Worm (Caenorhabditis elegans) whole organism, L1 larva: ENCODE measurements around the gene C48B4.6.
A peak's percentile ranks its signal among the peaks of the same experiment; 100 is the strongest.

Experiments
- blmp-1 ChIP-seq: fragments of 150-350 bp; optimal IDR thresholded peaks from 2 replicates; lab custom pipeline; 2014; ENCODE audit warnings: missing biosample characterization, missing genetic modification characterization
- dsc-1 ChIP-seq: sonication (generic microtip); optimal IDR thresholded peaks from 2 replicates; lab custom pipeline; 2016; ENCODE audit warnings: mild to moderate bottlenecking, missing genetic modification characterization, missing compliant biosample characterization
- efl-3 ChIP-seq: fragments of 200-800 bp; sonication (Bioruptor generic); optimal IDR thresholded peaks from 2 replicates; lab custom pipeline; 2018; ENCODE audit warnings: mild to moderate bottlenecking, missing genetic modification characterization, missing compliant biosample characterization
- snpc-4 ChIP-seq: fragments of 150-350 bp; optimal IDR thresholded peaks from 2 replicates; lab custom pipeline; 2014; ENCODE audit warnings: missing biosample characterization, missing genetic modification characterization

DNA sequence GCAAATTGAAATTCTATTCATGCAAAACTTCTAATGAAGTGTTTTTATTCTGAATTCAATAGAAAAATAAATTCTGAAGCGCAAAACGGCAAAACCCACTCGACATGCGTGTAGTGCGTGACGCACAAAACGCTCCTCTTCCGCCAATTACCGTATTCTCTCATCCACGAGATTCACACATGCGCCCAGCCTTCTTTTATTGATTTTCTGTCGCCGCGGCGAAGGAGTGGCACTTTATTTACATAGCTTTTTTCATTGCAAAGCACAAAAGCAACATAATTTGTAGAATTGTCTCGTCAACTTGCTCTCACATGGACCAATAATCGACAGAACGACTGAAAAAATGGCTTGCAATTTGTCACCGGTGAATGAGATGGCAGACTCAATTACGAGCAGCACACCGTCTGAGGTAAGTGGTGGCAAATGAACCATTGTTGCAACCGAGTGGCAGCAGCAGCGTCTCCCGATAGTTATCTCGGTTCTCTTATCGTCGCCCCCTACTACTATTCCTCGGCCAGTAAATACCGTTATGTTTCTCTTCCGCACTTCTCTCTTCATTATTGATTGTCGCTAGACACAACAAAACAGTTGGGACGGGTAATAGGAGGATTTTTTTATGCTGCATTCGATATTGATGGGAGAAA lies 12.2 kb downstream of the C48B4.6 start, which contains the start of gene unc-16:
- TF ChIP-seq dsc-1 (tag; lab: Kevin White, UChicago) (peak; percentile 89), blmp-1 (tag; lab: Kevin White, UChicago) (peak; percentile 72), snpc-4 (peak; percentile 73), efl-3 (GFP tag; lab: Kevin White, UChicago) (peak; percentile 8)
